Worm (Caenorhabditis elegans): ENCODE results near the gene T28C6.10.
A peak's percentile ranks its signal among the peaks of the same experiment; 100 is the strongest.

Gene T28C6.10

ce11 chrIV:8824145-8824833 is 6.5 kb downstream of the T28C6.10 start, which contains the start of the genes col-117 and col-3:
Gene col-117 (minus strand): TSS chrIV:8824195.
Gene col-3 (plus strand): TSS chrIV:8824783.
- TF ChIP-seq B0035.1 (tag; optimal IDR thresholded peaks at IDR 0.05) (no peak), C17E4.6 (GFP tag; IDR thresholded peaks at IDR 0.05) (no peak), sdz-38 (tag; optimal IDR thresholded peaks at IDR 0.05) (no peak), athp-1 (tag; optimal IDR thresholded peaks at IDR 0.05) (no peak), somi-1 (GFP tag; optimal IDR thresholded peaks at IDR 0.05) (no peak), nhr-179 (tag; optimal IDR thresholded peaks at IDR 0.05) (no peak), lag-1 (GFP tag; IDR thresholded peaks at IDR 0.05) (no peak), akir-1 (GFP tag; optimal IDR thresholded peaks at IDR 0.05) (no peak), Y56A3A.18 (GFP tag; IDR thresholded peaks at IDR 0.05) (no peak), ccch-3 (GFP tag; optimal IDR thresholded peaks at IDR 0.05) (no peak), madf-3 (GFP tag; IDR thresholded peaks at IDR 0.05) (no peak)

ce11 chrIV:8825997-8826605 is 8.4 kb downstream of the T28C6.10 start:
- peak; percentile 32 for TF ChIP-seq ama-1 (optimal IDR thresholded peaks at IDR 0.05)
- no peak for TF ChIP-seq ama-1 (GFP tag; optimal IDR thresholded peaks at IDR 0.05)
- no peak for TF ChIP-seq bed-2 (GFP tag; IDR thresholded peaks at IDR 0.05)

ce11 chrIV:8826606-8827000 is 8.9 kb downstream of the T28C6.10 start:
- no peak for TF ChIP-seq atf-7 (tag; optimal IDR thresholded peaks at IDR 0.05)
- TF ChIP-seq chd-7 (tag; optimal IDR thresholded peaks at IDR 0.05), result no peak
- no peak for TF ChIP-seq unc-62 (GFP tag; optimal IDR thresholded peaks at IDR 0.05)
- no peak for TF ChIP-seq F37B4.10 (GFP tag; IDR thresholded peaks at IDR 0.05)
- TF ChIP-seq let-607 (tag; optimal IDR thresholded peaks at IDR 0.05), result peak; percentile 19 to 27
- no peak for TF ChIP-seq ztf-22 (GFP tag; optimal IDR thresholded peaks at IDR 0.05)
- no peak for TF ChIP-seq cebp-1 (GFP tag; IDR thresholded peaks at IDR 0.05)
- no peak for TF ChIP-seq cebp-1 (tag; optimal IDR thresholded peaks at IDR 0.05)
- TF ChIP-seq ztf-18 (tag; optimal IDR thresholded peaks at IDR 0.05), result peak; percentile 69
- TF ChIP-seq nhr-80 (tag; optimal IDR thresholded peaks at IDR 0.05), result peak; percentile 17
- TF ChIP-seq ceh-91 (GFP tag; IDR thresholded peaks at IDR 0.05), result no peak

ce11 chrIV:8827500-8827899 is 9.8 kb downstream of the T28C6.10 start, which contains the start of gene T28C6.7:
Gene T28C6.7 (plus strand): TSS chrIV:8827800.
- TF ChIP-seq repo-1 (tag; optimal IDR thresholded peaks at IDR 0.05) (no peak), egl-44 (GFP tag; IDR thresholded peaks at IDR 0.05) (no peak), cebp-1 (GFP tag; IDR thresholded peaks at IDR 0.05) (no peak), cebp-1 (tag; optimal IDR thresholded peaks at IDR 0.05) (no peak), B0019.2 (GFP tag; conservative IDR thresholded peaks at IDR 0.05) (no peak), rec-8 (tag; optimal IDR thresholded peaks at IDR 0.05) (no peak), ccch-3 (GFP tag; optimal IDR thresholded peaks at IDR 0.05) (no peak), zim-3 (tag; optimal IDR thresholded peaks at IDR 0.05) (no peak), F22D6.2 (tag; optimal IDR thresholded peaks at IDR 0.05) (no peak), hrde-1 (tag; optimal IDR thresholded peaks at IDR 0.05; ENCODE audit: borderline replicate concordance) (no peak), ztf-6 (GFP tag; IDR thresholded peaks at IDR 0.05) (no peak), C06A6.2 (GFP tag; conservative IDR thresholded peaks at IDR 0.05) (no peak), attf-6 (GFP tag; IDR thresholded peaks at IDR 0.05) (no peak), lin-35 (GFP tag; optimal IDR thresholded peaks at IDR 0.05) (no peak), rcor-1 (GFP tag; IDR thresholded peaks at IDR 0.05) (no peak), hsf-1 (GFP tag; IDR thresholded peaks at IDR 0.05) (no peak), madf-3 (GFP tag; IDR thresholded peaks at IDR 0.05) (no peak), Y56A3A.18 (GFP tag; IDR thresholded peaks at IDR 0.05) (no peak), F57C9.4 (tag; optimal IDR thresholded peaks at IDR 0.05) (no peak)

Data from whole organism, young adult.